Fruit fly (Drosophila melanogaster) whole organism, pupa: ENCODE measurements around the gene Snoo.

Experiments
- CG17806 ChIP-seq: fragments of 200-800 bp; sonication (Bioruptor generic); optimal IDR thresholded peaks from 2 replicates; lab custom pipeline; 2018; ENCODE audit warnings: missing biosample characterization, mild to moderate bottlenecking, missing genetic modification characterization, moderate library complexity
- EcR ChIP-seq: fragments of 200-800 bp; sonication (Bioruptor generic); optimal IDR thresholded peaks from 3 replicates; lab custom pipeline; 2019; ENCODE audit warnings: missing biosample characterization, missing genetic modification characterization, mild to moderate bottlenecking, moderate library complexity, missing genetic modification reagents
- Snoo ChIP-seq: fragments of 200-800 bp; sonication (Bioruptor generic); optimal IDR thresholded peaks from 3 replicates; lab custom pipeline; 2017; ENCODE audit warnings: missing biosample characterization, mild to moderate bottlenecking, missing genetic modification characterization, inconsistent platforms

- no peak for TF ChIP-seq EcR (GFP tag; lab: Kevin White, UChicago)
- TF ChIP-seq Snoo, result peak; percentile 37
- TF ChIP-seq CG17806 (tag; lab: Kevin White, UChicago), result peak; percentile 40
These were observed 108.3 kb downstream of the Snoo start for dm6 chr2L:7875676-7876075.
